Worm (Caenorhabditis elegans): ENCODE results near the gene lab-2.

DNA sequence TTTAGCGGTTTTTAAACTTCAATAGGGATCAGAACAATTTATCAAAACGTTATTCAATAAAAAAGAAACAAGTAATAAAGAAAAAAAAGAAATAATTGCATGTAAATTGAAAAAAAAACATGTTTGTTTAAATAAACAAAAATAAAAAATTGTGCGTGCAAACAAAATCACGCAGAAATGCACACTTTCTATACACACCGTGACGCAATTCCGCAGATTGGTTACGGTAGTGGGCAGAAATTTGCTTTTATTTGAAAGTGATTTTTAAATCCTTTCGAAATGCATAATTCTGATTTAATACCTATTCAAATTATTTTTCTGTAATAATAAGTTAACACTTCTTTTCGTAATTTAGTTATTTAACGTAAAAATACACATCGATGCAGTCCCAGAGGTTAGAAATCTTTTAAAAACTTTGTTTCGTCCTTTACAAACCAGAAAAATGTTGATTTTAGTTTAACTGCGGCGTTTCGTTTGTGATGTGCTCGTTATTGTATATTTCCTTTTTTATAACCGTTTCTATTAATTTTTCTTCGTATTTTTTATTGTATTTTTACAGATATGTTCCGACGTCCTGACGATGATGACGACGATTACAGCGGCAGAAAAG, 36.2 kb downstream of the lab-2 start, which contains the start of gene cwf-19L2:
- TF ChIP-seq unc-98 (GFP tag; IDR thresholded peaks at IDR 0.05) (no peak), dpl-1 (GFP tag; optimal IDR thresholded peaks at IDR 0.05) (no peak), lir-3 (tag; optimal IDR thresholded peaks at IDR 0.05; ENCODE audit: poor library complexity) (no peak), nhr-47 (tag; optimal IDR thresholded peaks at IDR 0.05) (no peak), fkh-4 (tag; optimal IDR thresholded peaks at IDR 0.05; ENCODE audit: borderline replicate concordance) (no peak), zip-4 (GFP tag; optimal IDR thresholded peaks at IDR 0.05) (no peak), lin-13 (GFP tag; optimal IDR thresholded peaks at IDR 0.05) (no peak), ceh-82 (tag; optimal IDR thresholded peaks at IDR 0.05) (no peak)
